Worm (Caenorhabditis elegans) whole organism, L3 larva: ENCODE results near the gene clec-70.

ENCODE experiments used
- R02D3.7 ChIP-seq: fragments of 150-350 bp; optimal IDR thresholded peaks from 2 replicates; lab custom pipeline; 2014; ENCODE audit warnings: missing biosample characterization, missing genetic modification characterization
- ZK546.5 ChIP-seq: sonication (generic microtip); optimal IDR thresholded peaks from 2 replicates; lab custom pipeline; 2017; ENCODE audit warnings: missing biosample characterization, missing genetic modification characterization
- aly-2 ChIP-seq: fragments of 150-350 bp; optimal IDR thresholded peaks from 2 replicates; lab custom pipeline; 2014; ENCODE audit warnings: missing biosample characterization, missing genetic modification characterization
- ama-1 ChIP-seq: fragments of 150-350 bp; optimal IDR thresholded peaks from 2 replicates; lab custom pipeline; 2018
- ceh-16 ChIP-seq: sonication (generic microtip); optimal IDR thresholded peaks from 2 replicates; lab custom pipeline; 2017; ENCODE audit warnings: missing biosample characterization, missing genetic modification characterization
- ceh-82 ChIP-seq: fragments of 150-350 bp; optimal IDR thresholded peaks from 2 replicates; lab custom pipeline; 2014; ENCODE audit warnings: missing biosample characterization, missing genetic modification characterization
- ceh-9 ChIP-seq: sonication (generic microtip); optimal IDR thresholded peaks from 2 replicates; lab custom pipeline; 2018; ENCODE audit warnings: missing biosample characterization, missing genetic modification characterization
- daf-12 ChIP-seq: fragments of 150-350 bp; optimal IDR thresholded peaks from 2 replicates; lab custom pipeline; 2014; ENCODE audit warnings: missing biosample characterization, missing genetic modification reagents, missing genetic modification characterization
- egl-27 ChIP-seq: sonication (generic microtip); optimal IDR thresholded peaks from 4 replicates; lab custom pipeline; 2017; ENCODE audit warnings: missing biosample characterization, missing genetic modification reagents, missing genetic modification characterization
- egl-5 ChIP-seq: fragments of 150-350 bp; optimal IDR thresholded peaks from 2 replicates; lab custom pipeline; 2017; ENCODE audit warnings: missing biosample characterization, missing genetic modification reagents, missing genetic modification characterization, inconsistent platforms
- elt-1 ChIP-seq: fragments of 150-350 bp; optimal IDR thresholded peaks from 2 replicates; lab custom pipeline; 2014; ENCODE audit warnings: missing biosample characterization, missing genetic modification characterization
- elt-2 ChIP-seq: sonication (generic microtip); optimal IDR thresholded peaks from 2 replicates; lab custom pipeline; 2016; ENCODE audit warnings: missing genetic modification reagents, mild to moderate bottlenecking, missing genetic modification characterization, missing compliant biosample characterization
- elt-3 ChIP-seq, 3 experiments: fragments of 150-350 bp in 1 of 3; sonication (generic microtip) in 2 of 3; optimal IDR thresholded peaks; 2 replicates in 2 of 3; 4 replicates in 1 of 3; lab custom pipeline; 2014 to 2017; ENCODE audit warnings: missing biosample characterization in 3 of 3, missing genetic modification characterization in 3 of 3
- eor-1 ChIP-seq, 2 experiments: fragments of 150-350 bp; optimal IDR thresholded peaks; 2 replicates each; lab custom pipeline; 2014 to 2018; ENCODE audit warnings: missing biosample characterization in 2 of 2, missing genetic modification characterization in 2 of 2
- fkh-10 ChIP-seq: sonication (generic microtip); optimal IDR thresholded peaks from 2 replicates; lab custom pipeline; 2017; ENCODE audit warnings: missing biosample characterization, missing genetic modification reagents, missing genetic modification characterization
- fkh-2 ChIP-seq: fragments of 150-350 bp; optimal IDR thresholded peaks from 2 replicates; lab custom pipeline; 2014; ENCODE audit warnings: missing biosample characterization, missing genetic modification reagents, missing genetic modification characterization
- fos-1 ChIP-seq: fragments of 150-350 bp; optimal IDR thresholded peaks from 2 replicates; lab custom pipeline; 2014; ENCODE audit warnings: missing biosample characterization, missing genetic modification characterization
- hmg-11 ChIP-seq: sonication (generic microtip); optimal IDR thresholded peaks from 2 replicates; lab custom pipeline; 2016; ENCODE audit warnings: missing genetic modification characterization, missing compliant biosample characterization
- jun-1 ChIP-seq: fragments of 150-350 bp; optimal IDR thresholded peaks from 2 replicates; lab custom pipeline; 2014; ENCODE audit warnings: missing biosample characterization, missing genetic modification reagents, missing genetic modification characterization
- lin-15B ChIP-seq: fragments of 150-350 bp; optimal IDR thresholded peaks from 2 replicates; lab custom pipeline; 2014; ENCODE audit warnings: missing biosample characterization, missing genetic modification characterization
- lsy-12 ChIP-seq: sonication (generic microtip); optimal IDR thresholded peaks from 2 replicates; lab custom pipeline; 2016; ENCODE audit warnings: mild to moderate bottlenecking, missing genetic modification characterization, missing compliant biosample characterization
- mdl-1 ChIP-seq: fragments of 150-350 bp; optimal IDR thresholded peaks from 2 replicates; lab custom pipeline; 2014; ENCODE audit warnings: missing biosample characterization, missing genetic modification characterization
- mml-1 ChIP-seq: fragments of 150-350 bp; sonication (generic microtip); optimal IDR thresholded peaks from 3 replicates; lab custom pipeline; 2014; ENCODE audit warnings: missing biosample characterization, missing genetic modification characterization
- nfya-1 ChIP-seq: sonication (generic microtip); optimal IDR thresholded peaks from 2 replicates; lab custom pipeline; 2017; ENCODE audit warnings: missing genetic modification characterization, mild to moderate bottlenecking, missing compliant biosample characterization, antibody characterized with exemption, moderate library complexity; ENCODE audit not compliant: insufficient read depth
- nhr-12 ChIP-seq: fragments of 150-350 bp; optimal IDR thresholded peaks from 2 replicates; lab custom pipeline; 2014; ENCODE audit warnings: missing biosample characterization, missing genetic modification characterization
- nhr-23 ChIP-seq: fragments of 150-350 bp; optimal IDR thresholded peaks from 2 replicates; lab custom pipeline; 2014; ENCODE audit warnings: missing biosample characterization, missing genetic modification reagents, missing genetic modification characterization
- nhr-28 ChIP-seq: fragments of 150-350 bp; optimal IDR thresholded peaks from 2 replicates; lab custom pipeline; 2014; ENCODE audit warnings: missing biosample characterization, missing genetic modification characterization
- nhr-43 ChIP-seq: sonication (generic microtip); optimal IDR thresholded peaks from 2 replicates; lab custom pipeline; 2016; ENCODE audit warnings: mild to moderate bottlenecking, missing genetic modification characterization, missing compliant biosample characterization; ENCODE audit not compliant: poor library complexity, severe bottlenecking
- nhr-67 ChIP-seq: fragments of 150-350 bp; optimal IDR thresholded peaks from 2 replicates; lab custom pipeline; 2014; ENCODE audit warnings: missing biosample characterization, missing genetic modification characterization
- nhr-76 ChIP-seq: fragments of 150-350 bp; sonication (generic microtip); optimal IDR thresholded peaks from 5 replicates; lab custom pipeline; 2014; ENCODE audit warnings: missing biosample characterization, missing genetic modification characterization
- pha-4 ChIP-seq: fragments of 150-350 bp; optimal IDR thresholded peaks from 2 replicates; lab custom pipeline; 2014; ENCODE audit warnings: missing biosample characterization, missing genetic modification reagents, missing genetic modification characterization
- pqm-1 ChIP-seq: fragments of 150-350 bp; optimal IDR thresholded peaks from 2 replicates; lab custom pipeline; 2017; ENCODE audit warnings: missing biosample characterization, missing genetic modification characterization, inconsistent platforms
- skn-1 ChIP-seq: fragments of 150-350 bp; optimal IDR thresholded peaks from 2 replicates; lab custom pipeline; 2014; ENCODE audit warnings: missing biosample characterization, missing genetic modification characterization
- snpc-4 ChIP-seq: fragments of 150-350 bp; optimal IDR thresholded peaks from 2 replicates; lab custom pipeline; 2014; ENCODE audit warnings: missing biosample characterization, missing genetic modification characterization
- tbx-2 ChIP-seq: sonication (generic microtip); optimal IDR thresholded peaks from 2 replicates; lab custom pipeline; 2016; ENCODE audit warnings: mild to moderate bottlenecking, missing genetic modification characterization, missing compliant biosample characterization
- ztf-11 ChIP-seq: fragments of 150-350 bp; optimal IDR thresholded peaks from 2 replicates; lab custom pipeline; 2014; ENCODE audit warnings: missing biosample characterization, missing genetic modification characterization
- ztf-4 ChIP-seq: fragments of 150-350 bp; optimal IDR thresholded peaks from 2 replicates; lab custom pipeline; 2014; ENCODE audit warnings: missing biosample characterization, missing genetic modification characterization

Gene clec-70

DNA sequence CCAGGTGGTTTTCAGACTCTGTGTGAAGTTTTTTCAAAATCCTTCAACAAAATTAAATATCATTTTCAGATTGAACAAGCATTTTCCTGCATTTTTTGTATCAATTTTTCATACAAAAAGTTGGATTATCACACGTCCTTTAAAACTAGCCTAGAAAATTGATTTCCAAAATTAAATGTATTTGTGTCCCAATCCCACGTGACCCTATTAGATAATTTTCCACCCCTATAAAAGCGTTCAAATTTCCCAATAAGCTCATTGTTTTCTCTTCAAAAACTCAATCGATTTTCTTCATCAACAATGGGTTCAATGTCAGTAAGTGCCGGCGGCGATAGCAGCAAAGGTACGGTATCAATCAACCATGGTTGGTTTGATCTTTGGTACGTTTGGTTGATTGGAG is 18.0 kb upstream of the clec-70 start, which contains the start of gene F56D6.19:
F56D6.19 (plus strand) TSS at position 301 of the 400 bp plus-strand sequence.
- TF ChIP-seq nhr-43 (tag; lab: Kevin White, UChicago): no peak
- no peak for TF ChIP-seq lin-15B (tag; lab: Kevin White, UChicago)
- TF ChIP-seq pqm-1 (tag; lab: Kevin White, UChicago): no peak
- no peak for TF ChIP-seq fkh-10
- TF ChIP-seq lsy-12 (tag; lab: Kevin White, UChicago): no peak
- TF ChIP-seq elt-2: no peak
- no peak for TF ChIP-seq ama-1 (lab: Kevin White, UChicago)
- TF ChIP-seq egl-5 (tag; lab: Kevin White, UChicago): no peak
- no peak for TF ChIP-seq nhr-12 (tag; lab: Kevin White, UChicago)
- TF ChIP-seq ceh-9 (tag; lab: Kevin White, UChicago): no peak
- TF ChIP-seq mdl-1 (tag; lab: Kevin White, UChicago): no peak
- TF ChIP-seq ZK546.5: no peak
- TF ChIP-seq ceh-16: no peak
- no peak for TF ChIP-seq fkh-2 (tag; lab: Kevin White, UChicago)
- no peak for TF ChIP-seq mml-1 (tag; lab: Kevin White, UChicago)

DNA sequence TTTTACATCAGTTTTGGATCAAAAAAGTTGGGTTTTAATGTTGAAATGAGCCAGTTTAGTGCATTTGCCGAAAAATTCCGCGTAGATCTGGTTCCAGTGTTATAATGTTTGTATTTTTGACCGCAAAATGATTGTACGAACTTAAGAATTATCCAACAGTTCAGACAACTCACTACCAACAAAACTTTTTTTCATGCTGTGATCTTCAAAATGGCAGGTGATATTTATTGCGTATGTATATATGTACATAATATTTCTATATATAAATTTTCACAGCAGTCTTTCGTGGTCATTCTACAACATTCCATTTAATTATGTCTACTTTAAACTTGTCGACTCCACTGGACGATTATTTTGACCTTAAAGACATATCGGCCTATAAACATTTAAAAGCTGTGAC is 17.2 kb upstream of the clec-70 start, which contains the start of gene srz-20:
srz-20 (plus strand) TSS at position 301 of the 400 bp plus-strand sequence.
- TF ChIP-seq pqm-1 (tag; lab: Kevin White, UChicago) (no peak), ceh-16 (no peak), lin-15B (tag; lab: Kevin White, UChicago) (no peak), tbx-2 (no peak), aly-2 (tag; lab: Kevin White, UChicago) (no peak), lsy-12 (tag; lab: Kevin White, UChicago) (no peak), jun-1 (tag; lab: Kevin White, UChicago) (no peak), fkh-2 (tag; lab: Kevin White, UChicago) (no peak), eor-1 (tag; optimal IDR thresholded peaks at IDR 0.05; lab: Kevin White, UChicago) (no peak), nhr-23 (no peak)
- TF ChIP-seq, all 47 proteins: peak for 0

DNA sequence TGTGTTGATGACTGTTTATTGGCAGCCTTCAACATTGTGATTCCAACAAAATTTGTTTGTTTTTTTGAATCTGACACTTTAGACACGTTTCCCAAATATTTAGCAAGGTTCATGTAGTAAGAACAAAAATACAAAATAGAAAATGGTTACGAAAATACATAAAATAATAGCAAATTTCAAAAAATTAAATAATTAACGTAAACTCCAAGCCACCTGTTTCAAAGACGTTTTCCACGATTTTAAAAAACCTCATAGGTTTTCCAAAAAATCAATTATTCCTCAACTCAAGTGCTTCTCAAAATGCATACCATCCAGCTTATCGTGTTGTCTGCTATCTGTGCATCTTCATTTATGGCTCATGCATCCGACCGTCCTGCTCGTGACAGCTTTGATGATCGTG is 15.1 kb upstream of the clec-70 start, which contains the start of gene F56D6.14:
F56D6.14 (plus strand) TSS at position 301 of the 400 bp plus-strand sequence.
- TF ChIP-seq fkh-2 (tag; lab: Kevin White, UChicago) (no peak), lsy-12 (tag; lab: Kevin White, UChicago) (no peak), egl-5 (tag; lab: Kevin White, UChicago) (no peak), ztf-4 (no peak), hmg-11 (no peak), nhr-43 (tag; lab: Kevin White, UChicago) (no peak), nhr-67 (tag; lab: Kevin White, UChicago) (no peak), daf-12 (tag; lab: Kevin White, UChicago) (no peak), nhr-12 (tag; lab: Kevin White, UChicago) (no peak), egl-27 (tag; lab: Kevin White, UChicago) (no peak), R02D3.7 (tag; lab: Kevin White, UChicago) (no peak), skn-1 (no peak), fos-1 (tag; lab: Kevin White, UChicago) (no peak), nhr-28 (tag; lab: Kevin White, UChicago) (no peak), elt-3 (tag; optimal IDR thresholded peaks at IDR 0.05; lab: Kevin White, UChicago) (no peak)

DNA sequence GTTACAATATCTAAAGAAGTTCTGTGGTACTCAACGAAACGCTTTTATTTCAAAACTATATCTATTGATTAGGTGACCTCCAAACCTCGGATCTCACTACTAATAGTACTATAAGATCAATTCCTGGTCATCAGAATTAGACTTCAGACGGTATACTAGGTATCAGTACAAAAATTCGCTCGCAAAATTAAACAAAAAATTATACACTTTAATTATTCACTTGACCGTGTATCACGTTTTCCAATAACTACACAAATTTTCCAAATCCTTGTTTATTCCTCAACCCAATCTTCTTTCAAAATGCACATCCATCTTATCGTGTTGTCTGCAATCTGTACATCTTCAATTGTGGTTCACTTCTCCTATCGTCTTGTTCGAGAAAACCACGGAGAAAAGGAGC is 14.3 kb upstream of the clec-70 start, which contains the start of gene F56D6.23:
F56D6.23 (plus strand) TSS at position 301 of the 400 bp plus-strand sequence.
- no peak for TF ChIP-seq ceh-82 (tag; lab: Kevin White, UChicago)
- TF ChIP-seq elt-1 (tag; lab: Kevin White, UChicago): no peak
- TF ChIP-seq lin-15B (tag; lab: Kevin White, UChicago): no peak
- no peak for TF ChIP-seq ztf-11
- TF ChIP-seq nhr-28 (tag; lab: Kevin White, UChicago): no peak
- TF ChIP-seq lsy-12 (tag; lab: Kevin White, UChicago): no peak
- TF ChIP-seq hmg-11: no peak
- no peak for TF ChIP-seq ceh-16
- no peak for TF ChIP-seq fkh-2 (tag; lab: Kevin White, UChicago)
- no peak for TF ChIP-seq fos-1 (tag; lab: Kevin White, UChicago)
- TF ChIP-seq pha-4: no peak
- TF ChIP-seq daf-12 (tag; lab: Kevin White, UChicago): no peak
- no peak for TF ChIP-seq nfya-1 (tag; lab: Kevin White, UChicago)
- no peak for TF ChIP-seq fkh-10
- TF ChIP-seq elt-3 (tag; optimal IDR thresholded peaks at IDR 0.05; lab: Kevin White, UChicago): no peak
- no peak for TF ChIP-seq snpc-4
- no peak for TF ChIP-seq aly-2 (tag; lab: Kevin White, UChicago)
- TF ChIP-seq nhr-76: no peak
- TF ChIP-seq egl-5 (tag; lab: Kevin White, UChicago): no peak
